Worm (Caenorhabditis elegans): ENCODE data around the gene H14E04.2.

H14E04.2 gene

DNA sequence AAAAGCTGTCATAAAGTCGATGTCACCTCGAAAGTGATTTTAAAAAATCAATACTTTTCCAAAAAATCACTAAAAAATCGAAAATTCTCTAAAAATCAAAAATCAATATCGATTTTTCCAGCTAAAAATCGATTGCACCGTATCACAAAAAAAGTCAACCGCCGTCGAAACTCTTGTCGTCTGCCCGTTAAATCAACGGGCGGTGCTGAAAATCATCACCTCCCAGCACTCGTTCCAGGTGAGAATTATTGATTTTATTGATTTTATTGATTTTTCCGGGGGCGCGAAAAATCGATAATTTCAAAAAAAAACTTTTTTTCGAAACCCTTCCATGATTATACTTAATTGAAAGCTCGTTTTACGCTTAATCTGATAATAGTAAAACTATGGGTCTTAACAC, 43.5 kb downstream of the H14E04.2 start:
- TF ChIP-seq nfyb-1 (GFP tag; IDR thresholded peaks at IDR 0.05) (no peak), nhr-179 (tag; optimal IDR thresholded peaks at IDR 0.05) (no peak), chd-7 (tag; optimal IDR thresholded peaks at IDR 0.05) (no peak), B0019.2 (GFP tag; conservative IDR thresholded peaks at IDR 0.05) (no peak), ztf-3 (GFP tag; optimal IDR thresholded peaks at IDR 0.05) (no peak), ama-1 (optimal IDR thresholded peaks at IDR 0.05) (no peak), ama-1 (GFP tag; optimal IDR thresholded peaks at IDR 0.05) (no peak), unc-130 (GFP tag; optimal IDR thresholded peaks at IDR 0.05) (no peak), attf-5 (GFP tag; optimal IDR thresholded peaks at IDR 0.05) (no peak), ccch-3 (GFP tag; optimal IDR thresholded peaks at IDR 0.05) (no peak), madf-10 (tag; optimal IDR thresholded peaks at IDR 0.05) (no peak), ZK185.1 (tag; optimal IDR thresholded peaks at IDR 0.05; ENCODE audit: poor library complexity, severe bottlenecking) (no peak), tlf-1 (GFP tag; optimal IDR thresholded peaks at IDR 0.05) (no peak)

- TF ChIP-seq hmg-1.2 (GFP tag; IDR thresholded peaks at IDR 0.05) (no peak), ceh-58 (GFP tag; IDR thresholded peaks at IDR 0.05) (0 out of 2 replicates have a peak, but pooled peaks have one; percentile 83), zfh-2 (GFP tag; conservative IDR thresholded peaks at IDR 0.05) (0 out of 2 replicates have a peak, but pooled peaks have one; percentile 15)
Measured at ce11 chrIII:2421226-2421625, 45.2 kb downstream of the H14E04.2 start.

DNA sequence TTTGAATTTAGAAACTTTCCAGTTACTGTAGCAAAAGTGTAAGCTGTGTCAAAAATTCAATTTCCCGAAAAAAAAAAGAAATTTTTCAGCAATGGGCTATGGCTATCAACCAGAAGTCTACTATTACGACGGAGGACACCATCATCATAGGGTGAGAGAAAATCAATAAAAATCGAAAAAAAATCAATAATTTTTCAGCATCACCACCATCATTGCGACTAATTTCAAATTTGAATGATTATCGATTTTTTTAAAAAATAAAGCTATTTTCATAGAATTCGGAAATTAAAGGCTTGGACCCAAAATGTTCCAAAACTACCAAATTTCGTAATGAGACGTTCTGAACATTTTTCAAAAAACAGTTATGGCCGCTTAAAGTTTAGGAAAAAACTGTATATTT, 47.6 kb downstream of the H14E04.2 start:
- TF ChIP-seq nhr-90 (tag; optimal IDR thresholded peaks at IDR 0.05) (no peak), lag-1 (GFP tag; IDR thresholded peaks at IDR 0.05) (no peak), rcor-1 (GFP tag; IDR thresholded peaks at IDR 0.05) (no peak), fkh-3 (tag; optimal IDR thresholded peaks at IDR 0.05) (no peak), hlh-12 (tag; optimal IDR thresholded peaks at IDR 0.05) (no peak), ceh-58 (GFP tag; IDR thresholded peaks at IDR 0.05) (no peak), Y56A3A.18 (GFP tag; IDR thresholded peaks at IDR 0.05) (no peak), F52B5.7 (tag; optimal IDR thresholded peaks at IDR 0.05) (no peak), rec-8 (tag; optimal IDR thresholded peaks at IDR 0.05) (no peak), aptf-3 (GFP tag; IDR thresholded peaks at IDR 0.05) (no peak), sptf-2 (GFP tag; optimal IDR thresholded peaks at IDR 0.05) (no peak), lin-26 (GFP tag; IDR thresholded peaks at IDR 0.05) (no peak), egrh-3 (GFP tag; IDR thresholded peaks at IDR 0.05) (no peak)

DNA sequence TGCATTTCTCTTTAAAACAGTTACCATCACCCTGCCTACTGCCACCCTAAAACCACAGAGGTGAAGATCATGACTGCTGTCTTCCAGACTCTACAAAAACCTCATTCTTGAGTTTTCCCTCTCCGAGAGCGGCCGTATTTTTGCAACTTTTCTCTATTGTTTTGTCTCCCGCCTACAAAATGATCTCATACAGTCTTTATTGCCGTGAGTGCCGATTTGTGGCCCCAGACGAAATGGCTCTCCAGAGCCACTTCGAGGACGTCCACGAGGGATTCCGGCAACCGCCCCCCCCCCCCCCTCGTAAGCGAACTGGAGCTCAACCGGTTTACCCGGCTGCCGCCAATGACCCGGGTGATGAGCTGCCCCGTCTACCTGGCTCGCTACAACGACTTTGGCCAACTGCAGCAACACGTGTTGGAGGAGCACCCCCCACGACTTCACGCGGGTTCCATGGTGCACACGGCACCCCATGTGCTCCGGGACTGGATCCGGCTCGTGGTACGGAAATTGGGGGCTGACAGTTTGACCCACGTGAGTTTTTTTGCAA, 48.9 kb downstream of the H14E04.2 start:
- no peak for TF ChIP-seq attf-6 (GFP tag; IDR thresholded peaks at IDR 0.05)
- TF ChIP-seq ceh-91 (GFP tag; IDR thresholded peaks at IDR 0.05) = no peak
- TF ChIP-seq F55B11.4 (tag; optimal IDR thresholded peaks at IDR 0.05; ENCODE audit: borderline replicate concordance, insufficient read depth) = no peak
- TF ChIP-seq ets-4 (GFP tag; optimal IDR thresholded peaks at IDR 0.05) = no peak
- TF ChIP-seq T07F8.4 (tag; optimal IDR thresholded peaks at IDR 0.05) = no peak
- TF ChIP-seq dox-1 (GFP tag; IDR thresholded peaks at IDR 0.05) = 0 out of 2 replicates have a peak, but pooled peaks have one; percentile 23
- peak; percentile 2 for TF ChIP-seq ceh-79 (tag; optimal IDR thresholded peaks at IDR 0.05)
- no peak for TF ChIP-seq ceh-100 (GFP tag; IDR thresholded peaks at IDR 0.05)
- TF ChIP-seq F49E8.2 (tag; optimal IDR thresholded peaks at IDR 0.05; ENCODE audit: insufficient read depth) = no peak
- peak; percentile 93 for TF ChIP-seq zfh-2 (GFP tag; conservative IDR thresholded peaks at IDR 0.05)
- TF ChIP-seq nhr-120 (GFP tag; IDR thresholded peaks at IDR 0.05) = no peak
- TF ChIP-seq aptf-3 (GFP tag; IDR thresholded peaks at IDR 0.05) = no peak
- 0 out of 2 replicates have a peak, but pooled peaks have one; percentile 57 for TF ChIP-seq F37B4.10 (GFP tag; IDR thresholded peaks at IDR 0.05)
- TF ChIP-seq athp-1 (tag; optimal IDR thresholded peaks at IDR 0.05) = no peak
- TF ChIP-seq sea-2 (GFP tag; IDR thresholded peaks at IDR 0.05) = no peak
- no peak for TF ChIP-seq repo-1 (tag; optimal IDR thresholded peaks at IDR 0.05)
- TF ChIP-seq zim-3 (tag; optimal IDR thresholded peaks at IDR 0.05) = peak; percentile 61
- TF ChIP-seq nhr-27 (tag; optimal IDR thresholded peaks at IDR 0.05) = no peak
- TF ChIP-seq ztf-3 (GFP tag; optimal IDR thresholded peaks at IDR 0.05) = no peak
- TF ChIP-seq cebp-1 (GFP tag; IDR thresholded peaks at IDR 0.05) = no peak
- no peak for TF ChIP-seq cebp-1 (tag; optimal IDR thresholded peaks at IDR 0.05)
- TF ChIP-seq nfyb-1 (GFP tag; IDR thresholded peaks at IDR 0.05) = no peak
- peak; percentile 90 for TF ChIP-seq egrh-3 (GFP tag; IDR thresholded peaks at IDR 0.05)
